Fruit fly (Drosophila melanogaster): ENCODE data around the gene Gr23a.

- TF ChIP-seq Hr39 (GFP tag; optimal IDR thresholded peaks at IDR 0.05) (no peak), OdsH (GFP tag; optimal IDR thresholded peaks at IDR 0.05) (no peak), CG8632 (GFP tag; optimal IDR thresholded peaks at IDR 0.05) (no peak), fd85E (GFP tag; optimal IDR thresholded peaks at IDR 0.05) (no peak), CG3032 (tag; optimal IDR thresholded peaks at IDR 0.05) (no peak), Met (GFP tag; optimal IDR thresholded peaks at IDR 0.05) (no peak)
Observed at dm6 chr2L:2677553-2677952, 7.9 kb downstream of the Gr23a start, which contains the start of gene Tmtc1.
